Worm (Caenorhabditis elegans) whole organism, L4/young adult: ENCODE data around the gene F44D12.8.

Experiments
- W03F9.2 ChIP-seq: fragments of 150-350 bp; optimal IDR thresholded peaks from 2 replicates; lab custom pipeline; 2014; ENCODE audit warnings: missing biosample characterization, missing genetic modification characterization
- dao-5 ChIP-seq: sonication (generic microtip); optimal IDR thresholded peaks from 2 replicates; lab custom pipeline; 2016; ENCODE audit warnings: missing genotype, missing genetic modification characterization, moderate library complexity, missing compliant biosample characterization
- him-1 ChIP-seq: sonication (generic microtip); optimal IDR thresholded peaks from 2 replicates; lab custom pipeline; 2016; ENCODE audit warnings: missing genotype, missing genetic modification reagents, missing genetic modification characterization, missing compliant biosample characterization

ce11 chrIV:10040803-10041202 is 17.7 kb downstream of the F44D12.8 start, which contains the start of gene dhs-31:
- TF ChIP-seq him-1 (tag; lab: Kevin White, UChicago) (no peak), dao-5 (tag; lab: Kevin White, UChicago) (no peak), W03F9.2 (tag; lab: Kevin White, UChicago) (no peak)
